Worm (Caenorhabditis elegans) whole organism, mixed stage, embryonic: Measurements from ENCODE around the gene C06C6.8.

Source experiments
- M03D4.4 ChIP-seq: sonication (generic microtip); optimal IDR thresholded peaks from 2 replicates; lab custom pipeline; 2017; ENCODE audit warnings: mild to moderate bottlenecking, missing genetic modification characterization, missing compliant biosample characterization
- ces-1 ChIP-seq: fragments of 150-350 bp; optimal IDR thresholded peaks from 2 replicates; lab custom pipeline; 2014; ENCODE audit warnings: missing biosample characterization, missing genetic modification reagents, missing genetic modification characterization
- snpc-4 ChIP-seq: fragments of 150-350 bp; optimal IDR thresholded peaks from 2 replicates; lab custom pipeline; 2014; ENCODE audit warnings: missing biosample characterization, missing genetic modification characterization

ce11 chrV:16031571-16031970, 34.6 kb downstream of the C06C6.8 start, which contains the start of gene T10C6.7:
- no peak for TF ChIP-seq M03D4.4 (tag; lab: Kevin White, UChicago)
- no peak for TF ChIP-seq snpc-4 (tag; lab: Kevin White, UChicago)
- TF ChIP-seq ces-1 (GFP tag; lab: Kevin White, UChicago), result no peak
